In genomic region chrII:12344787-12345186, ce11 we compare ENCODE assay signal across 1 worm cellular context.
A peak's percentile ranks its signal among the peaks of the same experiment; 100 is the strongest.
TF ChIP-seq lines count a peak whose summit lies in the region.

TSS of gene C44C11.6 (plus strand) at chrII:12344809.

TF ChIP-seq in whole organism, L4 larva, 104 proteins besides CTCF, POLR2A, EP300 and RAD21 (continued from another document):
- 0 out of 2 replicates have a peak, but pooled peaks have one; percentile 26 for TF ChIP-seq zfp-3 (GFP tag; conservative IDR thresholded peaks at IDR 0.05; lab: Robert Waterston, UW)
- TF ChIP-seq hlh-30 (tag; optimal IDR thresholded peaks at IDR 0.05; lab: Kevin White, UChicago; ENCODE audit: insufficient read depth) = no peak
- TF ChIP-seq zip-2 (tag; optimal IDR thresholded peaks at IDR 0.05; lab: Kevin White, UChicago) = no peak
- no peak for TF ChIP-seq nhr-28 (tag; optimal IDR thresholded peaks at IDR 0.05; lab: Kevin White, UChicago)
- TF ChIP-seq lin-13 (GFP tag; optimal IDR thresholded peaks at IDR 0.05; lab: Kevin White, UChicago) = peak; percentile 68
- no peak for TF ChIP-seq Y75B8A.6 (GFP tag; IDR thresholded peaks at IDR 0.05; lab: Robert Waterston, UW)
- TF ChIP-seq D1046.2 (GFP tag; IDR thresholded peaks at IDR 0.05; lab: Robert Waterston, UW) = peak; percentile 67
- TF ChIP-seq lsy-2 (tag; optimal IDR thresholded peaks at IDR 0.05; lab: Kevin White, UChicago) = no peak
- TF ChIP-seq madf-5 (GFP tag; IDR thresholded peaks at IDR 0.05; lab: Robert Waterston, UW) = no peak
- TF ChIP-seq unc-62 (GFP tag; optimal IDR thresholded peaks at IDR 0.05 in 1 of 2; lab: Kevin White, UChicago) = no peak
- TF ChIP-seq unc-62 (tag; optimal IDR thresholded peaks at IDR 0.05; lab: Kevin White, UChicago) = no peak
- TF ChIP-seq nhr-41 (GFP tag; IDR thresholded peaks at IDR 0.05; lab: Robert Waterston, UW) = no peak
- peak; percentile 13 for TF ChIP-seq dve-1 (tag; optimal IDR thresholded peaks at IDR 0.05; lab: Kevin White, UChicago; ENCODE audit: insufficient read depth)
- no peak for TF ChIP-seq F10B5.3 (tag; optimal IDR thresholded peaks at IDR 0.05; lab: Kevin White, UChicago)
- TF ChIP-seq pqm-1 (tag; optimal IDR thresholded peaks at IDR 0.05; lab: Kevin White, UChicago) = no peak
- TF ChIP-seq R02D3.7 (tag; optimal IDR thresholded peaks at IDR 0.05; lab: Kevin White, UChicago) = no peak
- TF ChIP-seq mdt-29 (GFP tag; IDR thresholded peaks at IDR 0.05; lab: Robert Waterston, UW) = no peak
- no peak for TF ChIP-seq unc-39 (tag; optimal IDR thresholded peaks at IDR 0.05; lab: Kevin White, UChicago)
- no peak for TF ChIP-seq snpc-4 (tag; optimal IDR thresholded peaks at IDR 0.05; lab: Kevin White, UChicago)
- TF ChIP-seq zip-11 (GFP tag; IDR thresholded peaks at IDR 0.05; lab: Robert Waterston, UW) = no peak
